Fruit fly (Drosophila melanogaster): ENCODE data around the gene RpS5a.
A peak's percentile ranks its signal among the peaks of the same experiment; 100 is the strongest.

RpS5a gene

dm6 chrX:17129733-17130466, 18.2 kb downstream of the RpS5a start (continued):
- TF ChIP-seq fd59A (GFP tag; optimal IDR thresholded peaks at IDR 0.05), result no peak
- TF ChIP-seq achi (GFP tag; optimal IDR thresholded peaks at IDR 0.05), result no peak
- peak; percentile 82 for TF ChIP-seq vri (GFP tag; optimal IDR thresholded peaks at IDR 0.05)
- TF ChIP-seq CG10631 (GFP tag; optimal IDR thresholded peaks at IDR 0.05), result peak; percentile 47
- peak; percentile 86 for TF ChIP-seq Eip78C (GFP tag)
- no peak for TF ChIP-seq CG8319 (GFP tag; optimal IDR thresholded peaks at IDR 0.05)
- TF ChIP-seq fkh (GFP tag; optimal IDR thresholded peaks at IDR 0.05), result peak; percentile 91
- peak; percentile 1 for TF ChIP-seq cyc (GFP tag; optimal IDR thresholded peaks at IDR 0.05)
- no peak for TF ChIP-seq CG3919 (GFP tag; optimal IDR thresholded peaks at IDR 0.05)
- TF ChIP-seq CG6792 (GFP tag; optimal IDR thresholded peaks at IDR 0.05), result peak; percentile 46

dm6 chrX:17125017-17125821, 22.8 kb downstream of the RpS5a start:
- TF ChIP-seq CG4318 (GFP tag; optimal IDR thresholded peaks at IDR 0.05) (no peak), Eip93F (GFP tag; optimal IDR thresholded peaks at IDR 0.05) (no peak), net (GFP tag; optimal IDR thresholded peaks at IDR 0.05) (peak; percentile 38), lz (GFP tag; optimal IDR thresholded peaks at IDR 0.05) (no peak), topi (GFP tag; optimal IDR thresholded peaks at IDR 0.05) (peak; percentile 45), pdm3 (GFP tag; optimal IDR thresholded peaks at IDR 0.05) (no peak), CG15336 (GFP tag; IDR thresholded peaks at IDR 0.05) (peak; percentile 54), dac (GFP tag; optimal IDR thresholded peaks at IDR 0.05) (no peak), eg (GFP tag; IDR thresholded peaks at IDR 0.05) (no peak; the same call in 2 of the 3 replicates), Hr39 (GFP tag; optimal IDR thresholded peaks at IDR 0.05) (no peak), CG16779 (tag; optimal IDR thresholded peaks at IDR 0.05) (peak; percentile 41), CG11294 (GFP tag; IDR thresholded peaks at IDR 0.05) (no peak), Eip78C (GFP tag) (peak; percentile 87), vri (GFP tag; optimal IDR thresholded peaks at IDR 0.05) (no peak), CG1621 (tag; optimal IDR thresholded peaks at IDR 0.05) (no peak), CG9139 (GFP tag; optimal IDR thresholded peaks at IDR 0.05) (peak; percentile 44), OdsH (GFP tag; optimal IDR thresholded peaks at IDR 0.05) (peak; percentile 31), Hr38 (GFP tag; optimal IDR thresholded peaks at IDR 0.05) (no peak), CG3919 (GFP tag; optimal IDR thresholded peaks at IDR 0.05) (peak; percentile 29), CG10631 (GFP tag; optimal IDR thresholded peaks at IDR 0.05) (peak; percentile 2), Eip75B (GFP tag; optimal IDR thresholded peaks at IDR 0.05) (peak; percentile 24), CG6792 (GFP tag; optimal IDR thresholded peaks at IDR 0.05) (peak; percentile 15), Met (GFP tag; optimal IDR thresholded peaks at IDR 0.05) (peak; percentile 11), esn (GFP tag; optimal IDR thresholded peaks at IDR 0.05) (peak; percentile 44), Sox102F (GFP tag; optimal IDR thresholded peaks at IDR 0.05) (no peak), fd59A (GFP tag; optimal IDR thresholded peaks at IDR 0.05) (no peak), Sox15 (GFP tag; optimal IDR thresholded peaks at IDR 0.05) (no peak), Hr4 (GFP tag; optimal IDR thresholded peaks at IDR 0.05) (peak; percentile 21), Sox14 (GFP tag; optimal IDR thresholded peaks at IDR 0.05) (no peak), salr (GFP tag; optimal IDR thresholded peaks at IDR 0.05) (peak in 1 of 2 experiments; percentile 40), CG10669 (GFP tag; optimal IDR thresholded peaks at IDR 0.05) (peak; percentile 43), CG7368 (GFP tag; optimal IDR thresholded peaks at IDR 0.05) (peak; percentile 9), CG6163 (GFP tag; IDR thresholded peaks at IDR 0.05) (peak; percentile 47; the same call in 1 of the 3 replicates), cyc (GFP tag; optimal IDR thresholded peaks at IDR 0.05) (peak; percentile 40), Lpt (GFP tag; optimal IDR thresholded peaks at IDR 0.05) (no peak), CG6276 (GFP tag; optimal IDR thresholded peaks at IDR 0.05) (peak; percentile 47), fkh (GFP tag; optimal IDR thresholded peaks at IDR 0.05) (peak; percentile 69), acj6 (GFP tag; optimal IDR thresholded peaks at IDR 0.05) (peak; percentile 13), CG6808 (GFP tag; optimal IDR thresholded peaks at IDR 0.05) (peak; percentile 11), Ets96B (tag; optimal IDR thresholded peaks at IDR 0.05) (peak; percentile 58), CG8632 (GFP tag; optimal IDR thresholded peaks at IDR 0.05) (peak; percentile 10), Gug (GFP tag; IDR thresholded peaks at IDR 0.05) (no peak), Blimp-1 (GFP tag; optimal IDR thresholded peaks at IDR 0.05) (no peak), CG8119 (GFP tag; IDR thresholded peaks at IDR 0.05) (peak; percentile 32; the same call in 1 of the 3 replicates)

Data from whole organism, prepupa.